Worm (Caenorhabditis elegans): ENCODE results near the gene C43F9.7.

The C43F9.7 gene

DNA sequence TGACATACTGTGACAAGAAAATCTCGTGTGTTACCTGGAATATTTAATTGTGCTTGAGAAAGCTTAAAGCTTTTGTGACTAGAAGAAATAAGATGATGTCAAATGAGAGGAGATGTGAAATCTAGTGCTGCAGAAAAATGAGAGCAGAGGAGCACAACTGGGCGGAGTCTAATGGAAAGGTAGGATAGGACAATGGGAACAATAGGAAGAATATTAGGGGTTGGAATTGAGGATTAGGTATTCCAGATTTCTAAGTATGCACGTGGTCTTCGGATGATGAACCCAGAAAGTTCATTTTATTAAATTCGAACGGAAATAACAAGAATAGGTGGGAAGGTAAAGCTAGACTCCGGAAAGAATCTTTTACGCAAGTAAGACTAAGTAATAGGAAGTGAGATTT, at the start of gene C43F9.7:
Gene C43F9.7, minus strand, starts transcription at position 101 of the 400 bp plus-strand sequence.
- TF ChIP-seq unc-62 (GFP tag; optimal IDR thresholded peaks at IDR 0.05) = no peak

DNA sequence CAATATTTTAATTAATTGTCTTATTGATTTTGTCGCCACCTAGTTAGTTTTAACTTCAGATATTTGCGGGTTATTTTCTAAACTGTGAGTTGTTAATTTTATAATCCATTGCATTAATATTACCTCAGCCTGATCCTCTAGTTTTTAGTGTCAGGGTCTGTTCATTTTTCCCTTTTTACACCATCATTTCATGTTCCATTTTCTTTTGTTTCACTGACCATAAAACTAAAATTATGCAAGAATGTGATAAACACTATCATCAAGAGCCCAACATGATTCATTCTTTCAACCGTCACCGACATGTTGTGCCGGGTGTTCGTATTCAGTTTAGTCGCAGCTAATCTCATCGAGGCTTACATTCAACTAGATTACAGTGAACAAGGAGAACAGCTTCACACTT, 45.5 kb upstream of the C43F9.7 start, which contains the start of gene F56C4.2:
Gene F56C4.2, plus strand, starts transcription at position 301 of the 400 bp plus-strand sequence.
- TF ChIP-seq unc-62 (GFP tag; optimal IDR thresholded peaks at IDR 0.05) = no peak

DNA sequence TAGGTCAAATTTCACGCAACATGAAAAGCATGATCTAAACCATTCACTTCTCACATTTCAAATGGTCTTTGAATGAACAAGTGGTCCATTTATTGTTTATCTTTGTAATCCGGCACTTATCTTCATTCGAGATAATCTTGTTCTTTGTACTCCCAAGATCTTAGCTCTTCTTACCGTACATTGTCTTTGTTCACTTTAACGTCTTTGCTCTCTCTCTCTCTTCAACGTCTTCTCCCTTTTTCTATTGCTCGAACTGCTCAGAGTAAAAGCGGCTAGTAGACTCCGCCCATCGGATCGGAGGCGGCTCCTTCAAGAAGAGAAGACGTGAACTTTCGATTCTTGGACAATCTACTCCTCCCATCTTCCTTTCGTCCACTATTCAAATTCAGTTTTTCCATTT, 43.2 kb upstream of the C43F9.7 start, which contains the start of gene F56C4.1:
Gene F56C4.1, plus strand, starts transcription at position 301 of the 400 bp plus-strand sequence.
- no peak for TF ChIP-seq unc-62 (GFP tag; optimal IDR thresholded peaks at IDR 0.05)

DNA sequence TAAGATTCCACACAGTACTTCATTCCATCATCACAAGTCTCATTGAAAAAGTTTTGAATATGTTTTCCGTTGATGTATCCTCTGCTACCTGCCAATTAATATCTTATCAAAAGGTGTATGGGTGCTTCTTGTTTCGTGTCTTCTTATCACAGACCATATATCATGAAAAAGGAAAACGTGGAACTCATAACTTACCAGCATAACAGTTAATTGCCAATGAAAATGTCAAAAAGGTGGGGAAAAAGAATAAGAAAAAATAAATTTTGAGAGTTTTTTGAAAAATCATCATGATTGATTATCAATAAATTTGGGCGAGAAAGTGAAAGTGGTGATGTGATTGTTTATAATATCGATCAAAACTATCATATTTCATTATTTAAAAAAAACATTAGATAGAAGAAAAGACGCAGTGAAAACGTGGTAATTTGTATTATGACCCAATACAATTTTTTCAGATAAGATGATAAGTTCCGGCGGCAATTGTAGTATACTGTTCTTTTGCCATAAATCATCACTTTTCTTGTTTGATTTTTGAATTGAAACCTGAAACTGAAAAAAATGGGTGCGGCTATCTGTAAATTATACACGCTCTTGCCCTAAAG, 37.6 kb upstream of the C43F9.7 start, which contains the start of gene F56C4.4:
Gene F56C4.4, minus strand, starts transcription at position 315 of the 602 bp plus-strand sequence.
- no peak for TF ChIP-seq unc-62 (GFP tag; optimal IDR thresholded peaks at IDR 0.05)

DNA sequence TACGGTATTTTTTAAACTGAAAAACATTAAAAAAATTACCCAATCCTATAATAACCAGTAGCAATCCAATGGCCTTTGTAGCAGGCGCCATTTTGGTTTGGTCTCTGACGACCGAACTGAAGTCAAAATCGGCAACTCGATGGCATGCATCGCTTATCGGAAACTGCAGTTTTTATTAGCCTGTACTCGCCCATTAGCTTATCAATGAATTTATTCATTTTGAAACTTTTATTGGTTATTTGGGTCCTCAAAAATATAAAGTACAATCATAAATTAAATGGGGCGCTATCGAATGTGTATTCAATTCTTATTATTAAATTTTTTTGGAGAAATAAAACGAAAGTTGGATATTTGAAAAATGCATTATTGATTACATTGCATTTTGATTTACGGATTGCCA, 35.3 kb upstream of the C43F9.7 start, which contains the start of gene R09H10.5:
Gene R09H10.5, minus strand, starts transcription at position 106 of the 400 bp plus-strand sequence.
- TF ChIP-seq unc-62 (GFP tag; optimal IDR thresholded peaks at IDR 0.05) = no peak

DNA sequence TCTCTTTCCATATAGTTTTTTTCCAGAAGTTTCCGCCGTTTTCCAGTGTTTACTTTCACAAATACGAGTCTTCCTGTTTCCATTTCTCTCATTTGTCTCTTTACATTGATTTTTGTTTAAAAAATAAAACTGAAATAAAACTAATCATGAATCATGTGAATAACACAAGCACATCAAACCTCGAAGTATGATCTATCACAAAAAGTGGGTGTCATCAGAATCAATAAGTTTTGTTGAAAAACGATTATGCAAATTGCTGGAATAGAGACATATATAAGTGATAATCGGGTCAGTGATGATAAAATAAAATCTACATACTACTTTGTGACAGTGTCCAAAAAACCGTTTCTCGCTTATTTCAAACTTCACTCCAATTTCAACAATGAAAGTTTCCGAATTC, 27.3 kb upstream of the C43F9.7 start, which contains the start of gene R09H10.7:
Gene R09H10.7, plus strand, starts transcription at position 301 of the 400 bp plus-strand sequence.
- TF ChIP-seq unc-62 (GFP tag; optimal IDR thresholded peaks at IDR 0.05) = no peak

DNA sequence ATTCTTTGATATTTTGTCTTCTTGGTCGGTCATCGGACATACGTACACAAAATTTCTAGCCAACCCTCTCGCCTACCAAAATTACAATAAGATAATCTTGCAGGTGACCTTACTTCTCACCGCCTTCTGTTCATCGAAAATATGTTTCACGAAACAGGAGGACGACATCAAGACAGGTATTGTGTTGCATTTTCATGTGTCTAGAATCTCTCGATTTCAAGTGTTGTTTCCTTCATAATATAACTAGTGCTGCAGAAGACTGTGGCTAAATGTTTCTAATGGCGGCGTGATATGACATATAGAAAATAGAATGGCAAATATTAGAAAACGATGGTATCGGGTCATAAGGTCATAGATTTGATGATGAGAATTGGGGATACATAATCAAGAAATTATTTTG, 23.6 kb upstream of the C43F9.7 start:
- TF ChIP-seq unc-62 (GFP tag; optimal IDR thresholded peaks at IDR 0.05) = no peak

DNA sequence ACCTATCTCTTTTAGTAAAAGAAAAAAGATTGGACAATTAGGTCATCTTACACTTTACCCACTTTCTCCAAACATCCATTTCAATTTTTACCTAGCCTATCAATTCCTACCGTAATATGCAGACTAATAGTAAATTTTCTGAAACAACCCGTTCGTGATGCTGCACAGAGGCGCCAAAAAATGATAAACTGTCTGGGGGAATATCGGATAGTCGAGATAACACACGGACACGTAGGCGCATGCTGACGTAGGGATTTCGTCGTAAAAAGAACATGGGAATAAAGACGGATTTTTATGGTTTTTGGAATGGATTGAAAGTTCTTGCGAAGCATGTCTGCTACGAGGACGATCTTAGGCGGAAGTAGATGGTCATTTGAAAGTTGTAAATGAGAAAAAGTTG, 22.9 kb upstream of the C43F9.7 start:
- no peak for TF ChIP-seq unc-62 (GFP tag; optimal IDR thresholded peaks at IDR 0.05)

DNA sequence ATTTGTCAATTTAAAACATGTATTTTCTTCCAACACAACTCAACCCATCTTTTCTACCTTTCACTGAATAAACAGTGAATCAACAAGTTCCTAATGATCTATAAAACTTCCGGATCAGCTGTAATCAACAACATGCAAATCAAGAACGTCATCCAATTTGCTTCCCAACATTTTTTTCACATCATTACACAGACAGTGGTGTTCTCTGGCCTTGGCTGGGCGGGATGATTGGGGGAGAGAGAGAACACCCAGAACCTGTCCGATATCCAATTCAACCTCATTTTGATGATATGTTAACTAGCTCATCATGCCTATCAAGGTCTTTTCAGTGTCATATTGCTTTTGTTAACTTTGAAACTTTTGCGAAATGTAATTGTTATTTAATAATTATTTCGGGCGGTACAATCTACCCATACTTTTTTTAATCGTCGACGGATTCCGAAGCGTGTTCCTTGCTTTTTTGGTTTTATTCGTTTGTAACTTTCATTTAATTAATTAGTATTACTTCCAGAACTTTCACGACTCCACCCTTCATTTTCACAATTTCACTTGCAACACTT, 21.5 kb upstream of the C43F9.7 start, which contains the start of gene ptr-14:
Gene ptr-14, plus strand, starts transcription at position 510 of the 560 bp plus-strand sequence.
- TF ChIP-seq unc-62 (GFP tag; optimal IDR thresholded peaks at IDR 0.05) = no peak

DNA sequence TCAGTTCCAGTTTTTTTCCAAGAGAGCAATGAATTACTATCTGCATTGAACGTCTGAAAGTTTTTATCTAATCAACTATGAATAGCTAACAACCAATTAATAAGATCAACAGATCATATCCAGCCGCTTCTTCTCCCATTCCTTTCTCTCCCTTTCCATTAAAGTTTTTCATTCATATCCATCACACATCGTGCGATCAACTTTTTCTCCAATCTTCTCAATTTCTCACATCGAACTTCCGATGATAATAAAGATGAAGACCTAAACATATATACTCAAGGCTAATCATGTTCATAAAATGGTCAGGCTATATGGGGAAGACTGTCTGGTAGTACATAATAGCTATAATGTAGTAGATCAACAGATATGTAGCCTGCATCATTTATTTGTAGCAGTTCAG, 18.8 kb upstream of the C43F9.7 start:
- TF ChIP-seq unc-62 (GFP tag; optimal IDR thresholded peaks at IDR 0.05) = no peak

DNA sequence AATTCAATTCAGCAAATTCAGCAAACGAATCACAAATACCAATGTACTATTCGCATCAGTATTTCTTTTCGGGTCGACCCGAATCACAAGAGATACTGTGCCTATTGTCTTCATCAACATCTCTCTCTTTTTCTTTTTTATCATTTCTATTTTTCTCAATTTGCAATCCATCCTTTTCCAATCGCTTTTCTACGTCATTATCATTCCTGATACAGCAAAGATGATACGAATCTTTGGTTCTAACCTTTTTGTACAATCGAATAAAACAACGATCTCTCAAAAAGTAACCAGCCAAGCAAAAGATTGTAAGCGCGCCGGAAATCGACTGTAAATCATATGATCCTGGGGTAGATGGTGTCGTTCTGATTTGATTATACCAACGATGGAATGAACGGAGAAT, 16.4 kb upstream of the C43F9.7 start:
- TF ChIP-seq unc-62 (GFP tag; optimal IDR thresholded peaks at IDR 0.05) = no peak

DNA sequence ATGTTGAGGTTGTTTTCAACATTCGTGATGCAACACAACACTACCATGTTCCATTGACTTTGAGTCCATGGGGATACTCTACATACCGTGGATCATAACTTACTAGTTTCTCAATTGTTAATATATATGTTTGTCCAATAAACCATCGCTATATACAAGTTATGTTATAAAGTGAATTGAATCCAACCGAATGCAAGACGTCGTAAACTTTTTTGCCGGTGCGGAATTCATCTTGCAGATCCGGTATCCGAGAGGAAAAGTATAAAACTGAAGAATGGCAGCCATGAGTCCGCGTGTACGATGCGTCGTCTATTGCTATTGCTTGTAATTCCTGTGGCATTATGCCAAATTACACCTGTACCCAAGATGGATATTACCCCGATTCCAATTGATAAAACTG, 14.8 kb upstream of the C43F9.7 start, which contains the start of gene R09H10.6:
Gene R09H10.6, plus strand, starts transcription at position 301 of the 400 bp plus-strand sequence.
- no peak for TF ChIP-seq unc-62 (GFP tag; optimal IDR thresholded peaks at IDR 0.05)

DNA sequence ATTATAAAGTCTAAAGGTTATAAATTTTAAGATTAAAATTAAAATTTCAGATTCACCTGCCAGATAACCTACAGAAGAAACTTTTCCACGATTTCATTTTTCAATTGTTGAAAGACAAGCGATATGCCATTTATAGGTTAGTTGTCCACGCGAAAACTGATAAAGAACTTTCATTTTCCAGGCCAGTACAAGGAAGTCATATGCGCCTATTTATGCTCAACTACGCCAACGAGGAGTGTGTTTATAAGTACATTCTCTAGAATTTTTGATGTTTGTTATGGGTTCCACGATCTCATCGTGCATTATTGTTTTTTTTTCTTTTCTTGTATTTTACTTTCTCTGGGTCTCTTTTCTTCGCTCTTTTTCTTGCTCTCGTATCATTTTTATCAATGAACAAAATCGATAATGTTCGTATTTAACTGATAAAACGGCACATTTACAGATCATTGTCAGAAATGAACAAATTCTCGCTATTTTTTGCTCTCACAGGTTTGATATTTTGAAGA, 13.2 kb upstream of the C43F9.7 start, which contains the start of gene R09H10.3:
Gene R09H10.3, plus strand, starts transcription at position 456 of the 506 bp plus-strand sequence.
- TF ChIP-seq unc-62 (GFP tag; optimal IDR thresholded peaks at IDR 0.05) = no peak

DNA sequence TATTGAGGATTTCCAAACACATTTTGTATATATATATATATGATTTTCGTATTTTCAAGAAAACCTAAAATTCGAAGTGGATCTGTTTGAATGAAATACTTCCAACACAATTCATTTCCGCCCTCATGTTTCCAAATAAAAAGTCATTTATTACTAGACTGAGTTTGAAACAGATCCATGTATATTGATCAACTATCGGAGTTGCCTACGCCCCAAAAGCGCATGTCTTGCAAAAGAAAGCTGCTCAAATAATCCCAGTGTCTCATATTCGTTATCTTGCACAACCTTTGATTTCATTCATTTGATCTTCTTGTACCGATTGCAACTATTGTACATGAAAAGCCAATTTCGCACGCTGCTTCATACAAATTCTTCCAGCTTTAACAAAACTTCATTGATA, 9.2 kb upstream of the C43F9.7 start, which contains the start of gene R09H10.2:
Gene R09H10.2, plus strand, starts transcription at position 301 of the 400 bp plus-strand sequence.
- TF ChIP-seq unc-62 (GFP tag; optimal IDR thresholded peaks at IDR 0.05) = no peak

DNA sequence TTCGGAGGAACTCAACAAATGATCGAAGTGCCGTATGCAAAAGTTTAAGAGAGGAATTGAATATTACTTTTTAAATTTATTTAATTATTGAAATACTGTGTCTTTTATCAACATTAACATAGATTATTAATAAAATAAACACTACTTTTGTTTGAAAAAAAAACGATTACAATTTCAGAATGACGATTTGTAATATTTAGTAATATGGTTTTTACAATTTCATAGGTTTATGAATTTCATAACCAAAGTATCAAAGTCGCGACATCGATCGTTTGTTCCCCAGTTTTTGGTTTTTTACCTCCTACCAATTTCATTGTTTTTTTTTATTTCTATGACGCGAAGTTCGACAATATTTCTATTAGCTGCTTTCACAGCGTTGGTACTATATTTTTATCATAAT, 6.5 kb upstream of the C43F9.7 start, which contains the start of gene R09H10.1:
Gene R09H10.1, plus strand, starts transcription at position 301 of the 400 bp plus-strand sequence.
- no peak for TF ChIP-seq unc-62 (GFP tag; optimal IDR thresholded peaks at IDR 0.05)

DNA sequence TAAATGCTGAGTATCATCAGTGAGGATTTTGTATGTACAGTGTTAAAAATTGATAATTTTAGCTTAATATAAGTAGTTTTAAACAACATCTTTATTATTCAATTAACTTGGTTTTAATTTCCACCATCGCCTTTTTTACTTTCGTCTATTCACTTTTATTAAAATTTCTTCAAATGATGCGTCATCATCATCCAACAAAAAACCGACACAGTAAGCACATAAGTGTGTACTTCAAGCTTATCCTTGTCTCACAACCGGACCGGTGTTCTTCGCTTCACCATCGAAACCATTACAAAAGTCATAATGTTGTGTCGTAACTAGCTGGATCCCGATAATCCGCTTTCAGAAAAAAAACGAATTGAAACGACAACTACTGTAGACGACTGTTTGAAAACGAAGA, 3.0 kb upstream of the C43F9.7 start, which contains the start of gene C43F9.11:
Gene C43F9.11, plus strand, starts transcription at position 301 of the 400 bp plus-strand sequence.
- TF ChIP-seq unc-62 (GFP tag; optimal IDR thresholded peaks at IDR 0.05) = no peak

Measured in whole organism, dauer.